Fruit fly (Drosophila melanogaster) S2 (cell line): Measurements from ENCODE around the gene Polr2F.

Source experiments
- CG8478 ChIP-seq: fragments of >200 bp; optimal IDR thresholded peaks from 2 replicates; lab custom pipeline; 2018
- CTCF ChIP-seq, 2 experiments: fragments of >200 bp; optimal IDR thresholded peaks; 2 replicates each; lab custom pipeline; 2018

Gene Polr2F

dm6 chr3R:5371563-5371962 lies at the start of gene Polr2F:
Polr2F (plus strand) TSS chr3R:5371795.
- TF ChIP-seq CTCF (optimal IDR thresholded peaks at IDR 0.05; lab: Kevin White, UChicago) (peak in 1 of 2 experiments; percentile 48), CG8478 (lab: Kevin White, UChicago) (no peak)

dm6 chr3R:5322182-5322609 lies 49.4 kb upstream of the Polr2F start:
- TF ChIP-seq CTCF (optimal IDR thresholded peaks at IDR 0.05; lab: Kevin White, UChicago), result no peak

dm6 chr3R:5323741-5324538 lies 47.7 kb upstream of the Polr2F start:
- TF ChIP-seq CG8478 (lab: Kevin White, UChicago) (no peak), CTCF (optimal IDR thresholded peaks at IDR 0.05; lab: Kevin White, UChicago) (no peak)

dm6 chr3R:5326166-5326565 lies 45.4 kb upstream of the Polr2F start:
- TF ChIP-seq CG8478 (lab: Kevin White, UChicago) (no peak), CTCF (optimal IDR thresholded peaks at IDR 0.05; lab: Kevin White, UChicago) (peak in 1 of 2 experiments; percentile 39)

- TF ChIP-seq CTCF (optimal IDR thresholded peaks at IDR 0.05; lab: Kevin White, UChicago), result no peak
- TF ChIP-seq CG8478 (lab: Kevin White, UChicago), result no peak
Measured at dm6 chr3R:5327911-5328310, 43.7 kb upstream of the Polr2F start.

dm6 chr3R:5330338-5330737 lies 41.3 kb upstream of the Polr2F start:
- no peak for TF ChIP-seq CG8478 (lab: Kevin White, UChicago)
- no peak for TF ChIP-seq CTCF (optimal IDR thresholded peaks at IDR 0.05; lab: Kevin White, UChicago)

- no peak for TF ChIP-seq CTCF (optimal IDR thresholded peaks at IDR 0.05; lab: Kevin White, UChicago)
- TF ChIP-seq CG8478 (lab: Kevin White, UChicago), result no peak
Measured at dm6 chr3R:5331764-5332405, 39.7 kb upstream of the Polr2F start.

dm6 chr3R:5346707-5347323 lies 24.8 kb upstream of the Polr2F start:
- no peak for TF ChIP-seq CG8478 (lab: Kevin White, UChicago)
- TF ChIP-seq CTCF (optimal IDR thresholded peaks at IDR 0.05; lab: Kevin White, UChicago), result no peak

- TF ChIP-seq CTCF (optimal IDR thresholded peaks at IDR 0.05; lab: Kevin White, UChicago) (no peak), CG8478 (lab: Kevin White, UChicago) (no peak)
Measured at dm6 chr3R:5350393-5350972, 21.1 kb upstream of the Polr2F start, which contains the start of gene mtd. mtd (minus strand) TSS chr3R:5350443.

- TF ChIP-seq CG8478 (lab: Kevin White, UChicago), result no peak
- no peak for TF ChIP-seq CTCF (optimal IDR thresholded peaks at IDR 0.05; lab: Kevin White, UChicago)
Measured at dm6 chr3R:5354373-5355134, 17.0 kb upstream of the Polr2F start, which contains the start of the genes CG11999 and CG1161. CG11999 (minus strand) TSS chr3R:5354747. CG1161 (plus strand) TSS chr3R:5355092.

- TF ChIP-seq CG8478 (lab: Kevin White, UChicago), result no peak
- TF ChIP-seq CTCF (optimal IDR thresholded peaks at IDR 0.05; lab: Kevin White, UChicago), result no peak
Measured at dm6 chr3R:5355135-5355493, 16.5 kb upstream of the Polr2F start.

dm6 chr3R:5357935-5358414 lies 13.6 kb upstream of the Polr2F start, which contains the start of gene Prosbeta7:
Prosbeta7 (minus strand) TSS chr3R:5358364.
- TF ChIP-seq CG8478 (lab: Kevin White, UChicago), result no peak
- TF ChIP-seq CTCF (optimal IDR thresholded peaks at IDR 0.05; lab: Kevin White, UChicago), result peak in 1 of 2 experiments; percentile 11

- TF ChIP-seq CTCF (optimal IDR thresholded peaks at IDR 0.05; lab: Kevin White, UChicago) (no peak), CG8478 (lab: Kevin White, UChicago) (no peak)
Measured at dm6 chr3R:5361681-5362319, 9.8 kb upstream of the Polr2F start.
